Worm (Caenorhabditis elegans) whole organism, L2 larva: Measurements from ENCODE around the gene nspc-17.
"Not testable (repeated sequence)": the region's sequence is repeated elsewhere in the genome, so short reads cannot be mapped to it uniquely, and the experiment has no call there.

ENCODE experiments used
- C34F6.9 ChIP-seq: fragments of 150-350 bp; optimal IDR thresholded peaks from 2 replicates; lab custom pipeline; 2014; ENCODE audit warnings: missing biosample characterization, missing genetic modification characterization
- R02D3.7 ChIP-seq: fragments of 150-350 bp; optimal IDR thresholded peaks from 2 replicates; lab custom pipeline; 2014; ENCODE audit warnings: missing biosample characterization, missing genetic modification characterization
- Y55F3AM.14 ChIP-seq: fragments of 200-800 bp; sonication (Bioruptor generic); optimal IDR thresholded peaks from 2 replicates; lab custom pipeline; 2018; ENCODE audit warnings: mild to moderate bottlenecking, missing genetic modification characterization, missing compliant biosample characterization
- ZK546.5 ChIP-seq: sonication (generic microtip); optimal IDR thresholded peaks from 2 replicates; lab custom pipeline; 2017; ENCODE audit warnings: missing biosample characterization, missing genetic modification characterization
- alr-1 ChIP-seq: fragments of 150-350 bp; optimal IDR thresholded peaks from 2 replicates; lab custom pipeline; 2014; ENCODE audit warnings: missing biosample characterization, missing genetic modification characterization
- aly-2 ChIP-seq: fragments of 150-350 bp; optimal IDR thresholded peaks from 2 replicates; lab custom pipeline; 2014; ENCODE audit warnings: missing biosample characterization, missing genetic modification characterization
- ama-1 ChIP-seq: fragments of 150-350 bp; optimal IDR thresholded peaks from 2 replicates; lab custom pipeline; 2018; ENCODE audit warnings: inconsistent platforms
- blmp-1 ChIP-seq: sonication (generic microtip); optimal IDR thresholded peaks from 2 replicates; lab custom pipeline; 2017; ENCODE audit warnings: missing genetic modification characterization, mild to moderate bottlenecking, missing compliant biosample characterization, antibody characterized with exemption, moderate library complexity; ENCODE audit not compliant: insufficient read depth
- ceh-16 ChIP-seq: fragments of 150-350 bp; optimal IDR thresholded peaks from 2 replicates; lab custom pipeline; 2014; ENCODE audit warnings: missing biosample characterization, missing genetic modification characterization
- ceh-82 ChIP-seq: fragments of 150-350 bp; optimal IDR thresholded peaks from 2 replicates; lab custom pipeline; 2014; ENCODE audit warnings: missing biosample characterization, missing genetic modification characterization
- dmd-4 ChIP-seq: sonication (generic microtip); optimal IDR thresholded peaks from 2 replicates; lab custom pipeline; 2017; ENCODE audit warnings: missing biosample characterization, missing genetic modification characterization
- egl-27 ChIP-seq: sonication (generic microtip); optimal IDR thresholded peaks from 3 replicates; lab custom pipeline; 2017; ENCODE audit warnings: missing biosample characterization, missing genetic modification reagents, missing genetic modification characterization
- elt-1 ChIP-seq: fragments of 150-350 bp; optimal IDR thresholded peaks from 2 replicates; lab custom pipeline; 2014; ENCODE audit warnings: missing biosample characterization, missing genetic modification characterization
- fos-1 ChIP-seq: fragments of 150-350 bp; optimal IDR thresholded peaks from 2 replicates; lab custom pipeline; 2014; ENCODE audit warnings: missing biosample characterization, missing genetic modification characterization
- gmeb-1 ChIP-seq: fragments of 150-350 bp; optimal IDR thresholded peaks from 2 replicates; lab custom pipeline; 2014; ENCODE audit warnings: missing biosample characterization, missing genetic modification characterization
- lin-11 ChIP-seq: fragments of 150-350 bp; sonication (generic microtip); optimal IDR thresholded peaks from 2 replicates; lab custom pipeline; 2014; ENCODE audit warnings: missing biosample characterization, missing genetic modification characterization, inconsistent platforms, mixed read lengths
- lin-39 ChIP-seq: fragments of 150-350 bp; optimal IDR thresholded peaks from 2 replicates; lab custom pipeline; 2014; ENCODE audit warnings: missing biosample characterization, missing genetic modification reagents, missing genetic modification characterization
- lsy-2 ChIP-seq, 2 experiments: fragments of 150-350 bp in 1 of 2; sonication (generic microtip) in 1 of 2; optimal IDR thresholded peaks; 2 replicates each; lab custom pipeline; 2014 to 2017; ENCODE audit warnings: missing biosample characterization in 2 of 2, missing genetic modification characterization in 2 of 2
- mab-5 ChIP-seq: fragments of 150-350 bp; optimal IDR thresholded peaks from 2 replicates; lab custom pipeline; 2014; ENCODE audit warnings: missing biosample characterization, missing genetic modification characterization
- mbf-1 ChIP-seq: sonication (generic microtip); optimal IDR thresholded peaks from 2 replicates; lab custom pipeline; 2017; ENCODE audit warnings: missing biosample characterization, missing genetic modification characterization
- mdl-1 ChIP-seq, 2 experiments: fragments of 150-350 bp in 1 of 2; sonication (generic microtip) in 1 of 2; optimal IDR thresholded peaks; 2 replicates each; lab custom pipeline; 2017; ENCODE audit warnings: missing biosample characterization in 2 of 2, missing genetic modification characterization in 2 of 2
- nhr-12 ChIP-seq: fragments of 150-350 bp; optimal IDR thresholded peaks from 2 replicates; lab custom pipeline; 2014; ENCODE audit warnings: missing biosample characterization, missing genetic modification characterization
- nhr-129 ChIP-seq: fragments of 150-350 bp; optimal IDR thresholded peaks from 2 replicates; lab custom pipeline; 2014; ENCODE audit warnings: missing biosample characterization, missing genetic modification characterization
- nhr-21 ChIP-seq: fragments of 150-350 bp; optimal IDR thresholded peaks from 2 replicates; lab custom pipeline; 2014; ENCODE audit warnings: missing biosample characterization, missing genetic modification characterization
- nhr-237 ChIP-seq: fragments of 150-350 bp; optimal IDR thresholded peaks from 2 replicates; lab custom pipeline; 2014; ENCODE audit warnings: missing biosample characterization, missing genetic modification characterization
- nhr-25 ChIP-seq: fragments of 150-350 bp; sonication (generic microtip); optimal IDR thresholded peaks from 3 replicates; lab custom pipeline; 2014; ENCODE audit warnings: missing biosample characterization, missing genetic modification characterization
- nhr-6 ChIP-seq: fragments of 150-350 bp; optimal IDR thresholded peaks from 2 replicates; lab custom pipeline; 2014; ENCODE audit warnings: missing biosample characterization, missing genetic modification characterization
- nhr-77 ChIP-seq: fragments of 150-350 bp; optimal IDR thresholded peaks from 2 replicates; lab custom pipeline; 2014; ENCODE audit warnings: missing biosample characterization, missing genetic modification characterization
- peb-1 ChIP-seq: fragments of 150-350 bp; optimal IDR thresholded peaks from 2 replicates; lab custom pipeline; 2014; ENCODE audit warnings: missing biosample characterization, missing genetic modification characterization
- skn-1 ChIP-seq: sonication (generic microtip); optimal IDR thresholded peaks from 2 replicates; lab custom pipeline; 2017; ENCODE audit warnings: missing biosample characterization, missing genetic modification characterization
- sma-3 ChIP-seq: sonication (generic microtip); optimal IDR thresholded peaks from 2 replicates; lab custom pipeline; 2016; ENCODE audit warnings: missing genetic modification reagents, missing genetic modification characterization, missing compliant biosample characterization
- sma-9 ChIP-seq, 2 experiments: fragments of 150-350 bp in 1 of 2; sonication (generic microtip) in 1 of 2; optimal IDR thresholded peaks; 2 replicates each; lab custom pipeline; 2014 to 2016; ENCODE audit warnings: missing genetic modification characterization in 2 of 2, mild to moderate bottlenecking in 1 of 2, missing biosample characterization in 1 of 2, missing compliant biosample characterization in 1 of 2, missing genetic modification reagents in 1 of 2, moderate library complexity in 1 of 2
- snpc-4 ChIP-seq: fragments of 150-350 bp; optimal IDR thresholded peaks from 2 replicates; lab custom pipeline; 2014; ENCODE audit warnings: missing biosample characterization, missing genetic modification characterization
- unc-39 ChIP-seq: fragments of 150-350 bp; optimal IDR thresholded peaks from 2 replicates; lab custom pipeline; 2014; ENCODE audit warnings: missing biosample characterization, missing genetic modification characterization
- unc-62 ChIP-seq: fragments of 150-350 bp; optimal IDR thresholded peaks from 2 replicates; lab custom pipeline; 2014; ENCODE audit warnings: missing biosample characterization, missing genetic modification reagents, missing genetic modification characterization
- zag-1 ChIP-seq: fragments of 150-350 bp; optimal IDR thresholded peaks from 2 replicates; lab custom pipeline; 2014; ENCODE audit warnings: missing biosample characterization, missing genetic modification characterization
- ztf-1 ChIP-seq: fragments of 200-800 bp; sonication (Bioruptor generic); conservative IDR thresholded peaks from 2 replicates; pipeline ENCODE4 v1.3.6; 2022; ENCODE audit warnings: missing genetic modification characterization, missing compliant biosample characterization
- ztf-4 ChIP-seq: fragments of 150-350 bp; optimal IDR thresholded peaks from 2 replicates; lab custom pipeline; 2014; ENCODE audit warnings: missing biosample characterization, missing genetic modification characterization

The nspc-17 gene

ce11 chrX:14534596-14534995 lies 9.6 kb upstream of the nspc-17 start:
- peak; percentile 29 for TF ChIP-seq sma-9 (GFP tag; optimal IDR thresholded peaks at IDR 0.05; lab: Kevin White, UChicago)
- TF ChIP-seq sma-9 (tag; optimal IDR thresholded peaks at IDR 0.05; lab: Kevin White, UChicago) = no peak
- no peak for TF ChIP-seq Y55F3AM.14 (GFP tag; lab: Kevin White, UChicago)

DNA sequence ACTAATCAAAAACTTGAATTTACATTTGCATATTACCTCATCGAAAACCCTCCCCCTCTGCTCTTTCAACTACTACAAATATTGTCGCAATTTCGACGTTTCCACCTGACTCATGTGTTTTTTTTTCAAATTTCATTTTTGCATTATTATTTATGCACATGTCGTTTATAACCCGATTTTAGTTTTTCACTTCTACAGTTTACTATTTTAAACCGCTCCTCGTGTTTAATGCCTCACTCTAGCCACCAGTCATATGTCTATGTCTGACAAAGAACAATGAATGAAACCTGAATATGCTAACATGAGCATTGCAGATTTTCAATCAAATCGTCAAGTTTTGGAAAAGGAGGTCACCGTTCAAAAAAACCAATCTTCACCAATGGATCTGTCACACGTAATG lies 9.1 kb upstream of the nspc-17 start, which contains the start of gene T24C2.5:
T24C2.5 (plus strand) TSS at position 301 of the 400 bp plus-strand sequence.
- TF ChIP-seq elt-1 (tag; lab: Kevin White, UChicago) = no peak
- no peak for TF ChIP-seq alr-1 (tag; lab: Kevin White, UChicago)
- TF ChIP-seq unc-62 (GFP tag; lab: Kevin White, UChicago) = no peak
- no peak for TF ChIP-seq R02D3.7 (tag; lab: Kevin White, UChicago)
- TF ChIP-seq ztf-4 (tag; lab: Kevin White, UChicago) = no peak
- TF ChIP-seq lsy-2 (tag; optimal IDR thresholded peaks at IDR 0.05; lab: Kevin White, UChicago) = no peak
- no peak for TF ChIP-seq peb-1 (tag; lab: Kevin White, UChicago)
- TF ChIP-seq blmp-1 (tag; lab: Kevin White, UChicago) = no peak
- no peak for TF ChIP-seq ama-1 (lab: Kevin White, UChicago)
- no peak for TF ChIP-seq ceh-16
- TF ChIP-seq, all 48 proteins: peak for 0

- TF ChIP-seq fos-1 (tag; lab: Kevin White, UChicago) (no peak), nhr-77 (tag; lab: Kevin White, UChicago) (no peak), nhr-6 (tag; lab: Kevin White, UChicago) (no peak), sma-3 (no peak), ceh-82 (tag; lab: Kevin White, UChicago) (no peak), ama-1 (lab: Kevin White, UChicago) (no peak), snpc-4 (tag; lab: Kevin White, UChicago) (no peak), C34F6.9 (tag; lab: Kevin White, UChicago) (no peak), sma-9 (GFP tag; optimal IDR thresholded peaks at IDR 0.05; lab: Kevin White, UChicago) (no peak), sma-9 (tag; optimal IDR thresholded peaks at IDR 0.05; lab: Kevin White, UChicago) (no peak), aly-2 (no peak), lin-39 (no peak), unc-62 (GFP tag; lab: Kevin White, UChicago) (no peak)
- TF ChIP-seq, all 48 proteins: peak for 0
These were observed 5.1 kb upstream of the nspc-17 start, which contains the start of gene nspc-20 for ce11 chrX:14530107-14530506. TSS of gene nspc-20 (minus strand) at chrX:14530207.

- not testable (repeated sequence) for TF ChIP-seq R02D3.7 (tag; lab: Kevin White, UChicago); sma-3; egl-27 (tag; lab: Kevin White, UChicago)
- TF ChIP-seq, all 48 proteins: peak for 0; not testable (repeated sequence) for 48
These were observed 3.4 kb upstream of the nspc-17 start, which contains the start of gene nspc-19 for ce11 chrX:14528399-14528798. TSS of gene nspc-19 (plus strand) at chrX:14528699.

ce11 chrX:14527559-14527958 lies 2.6 kb upstream of the nspc-17 start, which contains the start of gene nspc-18:
TSS of gene nspc-18 (minus strand) at chrX:14527659.
- no peak for TF ChIP-seq sma-3
- no peak for TF ChIP-seq lsy-2 (tag; optimal IDR thresholded peaks at IDR 0.05; lab: Kevin White, UChicago)
- no peak for TF ChIP-seq ZK546.5 (tag; lab: Kevin White, UChicago)
- TF ChIP-seq elt-1 (tag; lab: Kevin White, UChicago) = no peak
- no peak for TF ChIP-seq peb-1 (tag; lab: Kevin White, UChicago)
- no peak for TF ChIP-seq gmeb-1 (tag; lab: Kevin White, UChicago)

ce11 chrX:14525325-14526305 lies 634 bp upstream of the nspc-17 start:
- TF ChIP-seq Y55F3AM.14 (GFP tag; lab: Kevin White, UChicago) = peak; percentile 98
- TF ChIP-seq nhr-21 (tag; lab: Kevin White, UChicago) = peak; percentile 100
- peak; percentile 99 for TF ChIP-seq fos-1 (tag; lab: Kevin White, UChicago)
- peak; percentile 97 for TF ChIP-seq ceh-16
- no peak for TF ChIP-seq elt-1 (tag; lab: Kevin White, UChicago)
- peak; percentile 99 for TF ChIP-seq nhr-25
- peak; percentile 99 for TF ChIP-seq zag-1 (tag; lab: Kevin White, UChicago)
- peak; percentile 79 for TF ChIP-seq mbf-1 (tag; lab: Kevin White, UChicago)
- TF ChIP-seq lin-11 (tag; lab: Kevin White, UChicago) = peak; percentile 98
- TF ChIP-seq lsy-2 (tag; optimal IDR thresholded peaks at IDR 0.05; lab: Kevin White, UChicago) = peak; percentile 97
- no peak for TF ChIP-seq ztf-1
- TF ChIP-seq gmeb-1 (tag; lab: Kevin White, UChicago) = peak; percentile 94
- peak; percentile 98 for TF ChIP-seq nhr-237 (tag; lab: Kevin White, UChicago)
- peak; percentile 80 for TF ChIP-seq nhr-12 (tag; lab: Kevin White, UChicago)
- TF ChIP-seq R02D3.7 (tag; lab: Kevin White, UChicago) = peak; percentile 83
- peak; percentile 79 for TF ChIP-seq unc-39 (tag; lab: Kevin White, UChicago)
- TF ChIP-seq mdl-1 (tag; optimal IDR thresholded peaks at IDR 0.05; lab: Kevin White, UChicago) = peak; percentile 96 to 97
- peak; percentile 100 for TF ChIP-seq nhr-129 (tag; lab: Kevin White, UChicago)
- peak; percentile 99 for TF ChIP-seq mab-5 (tag; lab: Kevin White, UChicago)
- peak; percentile 85 for TF ChIP-seq skn-1 (tag; lab: Kevin White, UChicago)
- peak; percentile 74 for TF ChIP-seq dmd-4 (tag; lab: Kevin White, UChicago)
- TF ChIP-seq egl-27 (tag; lab: Kevin White, UChicago) = peak; percentile 98
